Worm (Caenorhabditis elegans): ENCODE measurements around the gene dhs-13.

DNA sequence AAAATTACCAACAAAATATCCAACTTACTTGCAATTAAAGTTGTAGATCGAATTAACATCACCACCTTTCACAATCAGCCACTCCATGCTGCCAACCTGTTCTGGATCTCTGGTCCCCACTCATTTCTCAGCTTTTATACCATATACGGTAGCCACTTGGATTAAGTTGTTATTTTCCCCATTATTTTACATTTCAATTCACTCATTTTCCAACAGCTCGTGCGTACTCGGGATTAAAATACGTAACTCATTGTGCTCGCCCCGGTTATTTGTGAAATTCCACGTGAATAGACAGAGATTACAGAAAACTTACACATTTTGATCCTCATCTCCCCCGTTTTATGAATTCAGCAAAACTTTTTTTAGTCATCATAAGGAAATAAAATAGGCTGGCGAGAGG is 31.5 kb upstream of the dhs-13 start, which contains the start of gene srt-41:
- no peak for TF ChIP-seq nhr-76 (tag; optimal IDR thresholded peaks at IDR 0.05)
- no peak for TF ChIP-seq mab-5 (tag; optimal IDR thresholded peaks at IDR 0.05)
- TF ChIP-seq snpc-4 (tag; optimal IDR thresholded peaks at IDR 0.05): no peak
- TF ChIP-seq nhr-12 (tag; optimal IDR thresholded peaks at IDR 0.05): no peak
- TF ChIP-seq elt-1 (tag; optimal IDR thresholded peaks at IDR 0.05; ENCODE audit: borderline replicate concordance, insufficient read depth): no peak
- TF ChIP-seq nhr-237 (tag; optimal IDR thresholded peaks at IDR 0.05): no peak
- no peak for TF ChIP-seq lin-13 (tag; optimal IDR thresholded peaks at IDR 0.05)
- TF ChIP-seq sptf-1 (tag; optimal IDR thresholded peaks at IDR 0.05): no peak
- TF ChIP-seq ceh-43 (GFP tag; optimal IDR thresholded peaks at IDR 0.05): no peak
- no peak for TF ChIP-seq nhr-28 (tag; optimal IDR thresholded peaks at IDR 0.05)
- TF ChIP-seq pha-4 (tag; optimal IDR thresholded peaks at IDR 0.05): no peak
- TF ChIP-seq ztf-11 (tag; optimal IDR thresholded peaks at IDR 0.05): no peak
- no peak for TF ChIP-seq drap-1 (GFP tag; optimal IDR thresholded peaks at IDR 0.05)

All from whole organism, mixed stage, embryonic.